Worm (Caenorhabditis elegans) whole organism, late embryonic: ENCODE measurements around the gene C07E3.4.

Source experiments
- K09A11.1 ChIP-seq: sonication (generic microtip); optimal IDR thresholded peaks from 2 replicates; lab custom pipeline; 2017; ENCODE audit warnings: antibody characterized with exemption, mild to moderate bottlenecking, missing genetic modification characterization, missing compliant biosample characterization; ENCODE audit not compliant: insufficient read depth
- hlh-30 ChIP-seq: sonication (generic microtip); optimal IDR thresholded peaks from 2 replicates; lab custom pipeline; 2017; ENCODE audit warnings: antibody characterized with exemption, missing genetic modification characterization, missing compliant biosample characterization; ENCODE audit not compliant: insufficient read depth

DNA sequence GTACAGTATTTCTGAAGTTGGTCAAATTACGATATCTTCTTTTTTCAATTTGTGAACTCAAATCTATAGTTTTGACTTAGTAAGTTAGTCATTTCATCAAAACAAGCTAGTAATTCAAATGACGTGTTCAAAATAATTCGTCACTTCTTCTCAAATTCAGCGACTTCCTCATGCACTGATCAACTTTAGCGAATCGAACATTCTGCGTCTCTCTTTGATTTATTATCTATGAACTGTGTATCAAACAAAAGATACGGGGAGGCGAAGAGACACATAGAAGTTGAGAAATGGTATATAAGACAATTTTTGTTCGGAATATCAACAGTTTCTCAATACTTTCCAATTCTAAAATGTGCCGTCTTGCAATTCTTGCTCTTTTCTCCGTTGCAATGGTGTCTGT lies 48.6 kb upstream of the C07E3.4 start, which contains the start of gene srlf-34:
- TF ChIP-seq hlh-30: no peak
- TF ChIP-seq K09A11.1: no peak
